Fruit fly (Drosophila melanogaster) whole organism, embryonic: ENCODE results near the gene CG7879.

Source experiments
- Atf3 ChIP-seq: fragments of 200-800 bp; sonication (Bioruptor generic); optimal IDR thresholded peaks from 3 replicates; lab custom pipeline; 2016; ENCODE audit warnings: missing biosample characterization, missing genetic modification characterization
- Blimp-1 ChIP-seq: fragments of 200-800 bp; sonication (Bioruptor generic); optimal IDR thresholded peaks from 3 replicates; lab custom pipeline; 2018; ENCODE audit warnings: missing biosample characterization, missing genetic modification characterization, mild to moderate bottlenecking, moderate library complexity, missing genetic modification reagents
- CG12391 ChIP-seq: fragments of 200-800 bp; sonication (Bioruptor generic); optimal IDR thresholded peaks from 3 replicates; lab custom pipeline; 2018; ENCODE audit warnings: missing biosample characterization, mild to moderate bottlenecking, missing genetic modification characterization, moderate library complexity
- CG13894 ChIP-seq: fragments of 200-800 bp; sonication (Bioruptor generic); optimal IDR thresholded peaks from 3 replicates; lab custom pipeline; 2018; ENCODE audit warnings: missing biosample characterization, mild to moderate bottlenecking, missing genetic modification characterization, moderate library complexity
- CG15269 ChIP-seq: fragments of 200-800 bp; sonication (Bioruptor generic); optimal IDR thresholded peaks from 2 replicates; lab custom pipeline; 2018; ENCODE audit warnings: missing biosample characterization, mild to moderate bottlenecking, missing genetic modification characterization, moderate library complexity
- CG15696 ChIP-seq: fragments of 200-800 bp; sonication (Bioruptor generic); optimal IDR thresholded peaks from 2 replicates; lab custom pipeline; 2019; ENCODE audit warnings: missing biosample characterization, mild to moderate bottlenecking, missing genetic modification characterization, moderate library complexity
- CG1602 ChIP-seq: fragments of 200-800 bp; sonication (Bioruptor generic); optimal IDR thresholded peaks from 3 replicates; lab custom pipeline; 2016; ENCODE audit warnings: missing biosample characterization, missing genetic modification characterization
- CG17912 ChIP-seq: fragments of 200-800 bp; sonication (Bioruptor generic); optimal IDR thresholded peaks from 2 replicates; lab custom pipeline; 2018; ENCODE audit warnings: missing biosample characterization, mild to moderate bottlenecking, missing genetic modification characterization
- CG1832 ChIP-seq: fragments of 200-800 bp; sonication (Bioruptor generic); optimal IDR thresholded peaks from 2 replicates; lab custom pipeline; 2017; ENCODE audit warnings: missing biosample characterization, mild to moderate bottlenecking, missing genetic modification characterization, inconsistent platforms
- CG2889 ChIP-seq: fragments of 200-800 bp; sonication (Bioruptor generic); IDR thresholded peaks from 3 replicates; pipeline ENCODE4 v1.3.6; 2022; ENCODE audit warnings: missing biosample characterization, missing genetic modification characterization
- CG31224 ChIP-seq: fragments of 200-800 bp; sonication (Bioruptor generic); IDR thresholded peaks from 2 replicates; pipeline ENCODE4 v1.3.6; 2022; ENCODE audit warnings: missing biosample characterization, missing genetic modification characterization
- CG32532 ChIP-seq: fragments of 200-800 bp; sonication (Bioruptor generic); IDR thresholded peaks from 2 replicates; pipeline ENCODE4 v1.3.6; 2022; ENCODE audit warnings: missing biosample characterization, missing genetic modification characterization
- CG3281 ChIP-seq: fragments of 200-800 bp; sonication (Bioruptor generic); optimal IDR thresholded peaks from 3 replicates; lab custom pipeline; 2017; ENCODE audit warnings: missing biosample characterization, mild to moderate bottlenecking, missing genetic modification characterization
- CG34422 ChIP-seq: fragments of 200-800 bp; sonication (Bioruptor generic); IDR thresholded peaks from 3 replicates; pipeline ENCODE4 v1.3.6; 2022; ENCODE audit warnings: missing biosample characterization, missing genetic modification characterization
- CG6272 ChIP-seq: fragments of 200-800 bp; sonication (Bioruptor generic); IDR thresholded peaks from 2 replicates; pipeline ENCODE4 v1.3.6; 2022; ENCODE audit warnings: missing biosample characterization, missing genetic modification characterization
- CG6689 ChIP-seq: fragments of 200-800 bp; sonication (Bioruptor generic); IDR thresholded peaks from 2 replicates; pipeline ENCODE4 v1.3.6; 2022; ENCODE audit warnings: missing biosample characterization, missing genetic modification characterization
- CG7372 ChIP-seq: fragments of 200-800 bp; sonication (Bioruptor generic); IDR thresholded peaks from 2 replicates; pipeline ENCODE4 v1.3.6; 2022; ENCODE audit warnings: missing biosample characterization, missing genetic modification characterization
- CG9437 ChIP-seq: fragments of 200-800 bp; sonication (Bioruptor generic); optimal IDR thresholded peaks from 2 replicates; lab custom pipeline; 2018; ENCODE audit warnings: missing biosample characterization, mild to moderate bottlenecking, missing genetic modification characterization
- CrebB ChIP-seq: fragments of 200-800 bp; sonication (Bioruptor generic); optimal IDR thresholded peaks from 3 replicates; lab custom pipeline; 2018; ENCODE audit warnings: missing biosample characterization, mild to moderate bottlenecking, missing genetic modification characterization
- Dip3 ChIP-seq: fragments of 200-800 bp; sonication (Bioruptor generic); optimal IDR thresholded peaks from 3 replicates; lab custom pipeline; 2016; ENCODE audit warnings: missing biosample characterization, missing genetic modification characterization
- Dref ChIP-seq: fragments of 200-800 bp; sonication (Bioruptor generic); IDR thresholded peaks from 2 replicates; pipeline ENCODE4 v1.3.6; 2022; ENCODE audit warnings: missing biosample characterization, missing genetic modification characterization
- E2f2 ChIP-seq: fragments of 200-800 bp; sonication (Bioruptor generic); IDR thresholded peaks from 2 replicates; pipeline ENCODE4 v1.3.6; 2022; ENCODE audit warnings: missing biosample characterization, missing genetic modification characterization
- HLH54F ChIP-seq: fragments of 200-800 bp; sonication (Bioruptor generic); optimal IDR thresholded peaks from 3 replicates; lab custom pipeline; 2016; ENCODE audit warnings: missing biosample characterization, missing genetic modification characterization
- Hand ChIP-seq: fragments of 200-800 bp; sonication (Bioruptor generic); optimal IDR thresholded peaks from 2 replicates; lab custom pipeline; 2017; ENCODE audit warnings: mild to moderate bottlenecking, missing biosample characterization, missing genetic modification reagents, missing genetic modification characterization
- Hmx ChIP-seq: fragments of 200-800 bp; sonication (Bioruptor generic); optimal IDR thresholded peaks from 2 replicates; lab custom pipeline; 2016; ENCODE audit warnings: missing biosample characterization, missing genetic modification characterization
- Hr3 ChIP-seq: fragments of 200-800 bp; sonication (Bioruptor generic); optimal IDR thresholded peaks from 3 replicates; lab custom pipeline; 2016; ENCODE audit warnings: missing biosample characterization, missing genetic modification characterization
- MBD-R2 ChIP-seq: fragments of 200-800 bp; sonication (Bioruptor generic); IDR thresholded peaks from 2 replicates; pipeline ENCODE4 v1.3.6; 2022; ENCODE audit warnings: missing biosample characterization, missing genetic modification characterization
- MTF-1 ChIP-seq: fragments of 200-800 bp; sonication (Bioruptor generic); optimal IDR thresholded peaks from 2 replicates; lab custom pipeline; 2018; ENCODE audit warnings: missing biosample characterization, mild to moderate bottlenecking, missing genetic modification characterization, borderline replicate concordance
- Meics ChIP-seq: fragments of 200-800 bp; sonication (Bioruptor generic); optimal IDR thresholded peaks from 2 replicates; lab custom pipeline; 2017; ENCODE audit warnings: missing biosample characterization, mild to moderate bottlenecking, missing genetic modification characterization
- Poxn ChIP-seq: fragments of 200-800 bp; sonication (Bioruptor generic); IDR thresholded peaks from 2 replicates; pipeline ENCODE4 v1.3.6; 2022; ENCODE audit warnings: missing biosample characterization, missing genetic modification characterization
- Rfx ChIP-seq: fragments of 200-800 bp; sonication (Bioruptor generic); IDR thresholded peaks from 2 replicates; pipeline ENCODE4 v1.3.6; 2022; ENCODE audit warnings: missing biosample characterization, missing genetic modification characterization
- Trl ChIP-seq, 3 experiments: fragments of >200 bp in 2 of 3; fragments of 200-800 bp in 1 of 3; sonication (Bioruptor generic) in 1 of 3; optimal IDR thresholded peaks; 2 replicates in 1 of 3; 3 replicates in 2 of 3; lab custom pipeline; 2016 to 2017; ENCODE audit warnings: missing biosample characterization in 1 of 3, missing genetic modification characterization in 1 of 3
- abd-A ChIP-seq: fragments of 200-800 bp; sonication (Bioruptor generic); optimal IDR thresholded peaks from 3 replicates; lab custom pipeline; 2019; ENCODE audit warnings: missing biosample characterization, mild to moderate bottlenecking, missing genetic modification characterization, moderate library complexity
- bbx ChIP-seq: fragments of 200-800 bp; sonication (Bioruptor generic); IDR thresholded peaks from 2 replicates; pipeline ENCODE4 v1.3.6; 2022; ENCODE audit warnings: missing biosample characterization, missing genetic modification characterization; ENCODE audit not compliant: partially characterized antibody
- fd3F ChIP-seq: fragments of 200-800 bp; sonication (Bioruptor generic); optimal IDR thresholded peaks from 2 replicates; lab custom pipeline; 2018; ENCODE audit warnings: missing biosample characterization, mild to moderate bottlenecking, missing genetic modification characterization, moderate library complexity
- fd64A ChIP-seq: fragments of 200-800 bp; sonication (Bioruptor generic); optimal IDR thresholded peaks from 3 replicates; lab custom pipeline; 2018; ENCODE audit warnings: missing biosample characterization, mild to moderate bottlenecking, missing genetic modification characterization
- gce ChIP-seq: fragments of 200-800 bp; sonication (Bioruptor generic); IDR thresholded peaks from 3 replicates; pipeline ENCODE4 v1.3.6; 2022; ENCODE audit warnings: missing biosample characterization, missing genetic modification characterization
- odd ChIP-seq: fragments of 200-800 bp; sonication (Bioruptor generic); optimal IDR thresholded peaks from 2 replicates; lab custom pipeline; 2017; ENCODE audit warnings: missing biosample characterization, mild to moderate bottlenecking, missing genetic modification characterization
- pfk ChIP-seq: fragments of 200-800 bp; sonication (Bioruptor generic); optimal IDR thresholded peaks from 2 replicates; lab custom pipeline; 2018; ENCODE audit warnings: missing biosample characterization, mild to moderate bottlenecking, missing genetic modification characterization, moderate library complexity
- pnt ChIP-seq: fragments of 200-800 bp; sonication (Bioruptor generic); optimal IDR thresholded peaks from 3 replicates; lab custom pipeline; 2016; ENCODE audit warnings: missing biosample characterization, missing genetic modification characterization
- pzg ChIP-seq: fragments of 200-800 bp; sonication (Bioruptor generic); optimal IDR thresholded peaks from 3 replicates; lab custom pipeline; 2018; ENCODE audit warnings: missing biosample characterization, mild to moderate bottlenecking, missing genetic modification characterization, moderate library complexity
- sens-2 ChIP-seq: fragments of 200-800 bp; sonication (Bioruptor generic); IDR thresholded peaks from 2 replicates; pipeline ENCODE4 v1.3.6; 2022; ENCODE audit warnings: missing biosample characterization, missing genetic modification characterization
- tx ChIP-seq: fragments of 200-800 bp; sonication (Bioruptor generic); optimal IDR thresholded peaks from 2 replicates; lab custom pipeline; 2016; ENCODE audit warnings: missing biosample characterization, missing genetic modification characterization

CG7879 gene

dm6 chr3L:1533699-1534431 is 34.5 kb downstream of the CG7879 start, which contains the start of gene Iml1 (continued):
- TF ChIP-seq CG1602 (GFP tag; lab: Kevin White, UChicago) (peak; percentile 12), tx (GFP tag; lab: Kevin White, UChicago) (no peak), Poxn (no peak), pnt (peak; percentile 1), Meics (GFP tag; lab: Kevin White, UChicago) (peak; percentile 100), fd64A (GFP tag; lab: Kevin White, UChicago) (no peak), Atf3 (GFP tag; lab: Kevin White, UChicago) (no peak), MBD-R2 (GFP tag; lab: Robert Waterston, UW) (peak; percentile 65; the same call in 1 of the 2 replicates), pzg (peak; percentile 23), CG7372 (GFP tag; lab: Robert Waterston, UW) (peak; percentile 20; the same call in 1 of the 2 replicates), Hand (no peak), CG15269 (no peak), CG9437 (GFP tag; lab: Kevin White, UChicago) (peak; percentile 83), odd (GFP tag; lab: Kevin White, UChicago) (no peak), CG6689 (GFP tag; lab: Robert Waterston, UW) (peak; percentile 85), CG3281 (GFP tag; lab: Kevin White, UChicago) (no peak), CG32532 (peak; percentile 71), fd3F (peak; percentile 39), Hr3 (GFP tag; lab: Kevin White, UChicago) (peak; percentile 26), Dip3 (GFP tag; lab: Kevin White, UChicago) (peak; percentile 12), HLH54F (GFP tag; lab: Kevin White, UChicago) (peak; percentile 6), Trl (optimal IDR thresholded peaks at IDR 0.05; lab: Kevin White, UChicago) (no peak), Trl (GFP tag; optimal IDR thresholded peaks at IDR 0.05; lab: Kevin White, UChicago) (peak; percentile 32), MTF-1 (GFP tag; lab: Kevin White, UChicago) (no peak), CG31224 (0 out of 2 replicates have a peak, but pooled peaks have one; percentile 23), Hmx (GFP tag; lab: Kevin White, UChicago) (no peak), CG2889 (0 out of 3 replicates have a peak, but pooled peaks have one; percentile 12), pfk (GFP tag; lab: Kevin White, UChicago) (no peak)

DNA sequence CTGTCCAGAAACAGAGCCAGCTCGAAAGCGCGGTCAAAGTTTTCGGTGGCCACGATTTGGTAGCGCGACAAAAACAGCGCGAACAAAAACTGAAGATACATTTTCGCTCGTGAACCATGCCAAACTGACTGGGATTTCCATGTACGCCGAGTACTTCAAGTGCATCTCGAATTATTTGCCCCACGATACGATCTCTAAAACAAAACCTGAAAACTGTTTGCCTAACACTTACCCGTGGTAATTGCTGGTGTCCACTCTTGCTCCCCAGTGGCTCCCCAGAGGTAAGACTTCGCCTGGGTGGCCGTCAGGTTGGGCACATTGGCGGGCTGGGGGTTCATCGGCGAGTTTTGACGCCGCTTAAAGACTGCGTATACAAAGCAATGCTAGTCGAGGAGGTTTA is 37.2 kb downstream of the CG7879 start, which contains the start of gene Ir62a:
Gene Ir62a, minus strand, starts transcription at position 101 of the 400 bp plus-strand sequence.
- TF ChIP-seq Blimp-1: no peak
- no peak for TF ChIP-seq CG1832
- no peak for TF ChIP-seq CrebB (tag; lab: Kevin White, UChicago)
- no peak for TF ChIP-seq Rfx (GFP tag; lab: Robert Waterston, UW)
- no peak for TF ChIP-seq Dref
- TF ChIP-seq CG34422: no peak
- no peak for TF ChIP-seq gce
- no peak for TF ChIP-seq CG6272 (GFP tag; lab: Robert Waterston, UW)
- TF ChIP-seq bbx (GFP tag; lab: Robert Waterston, UW): no peak
- no peak for TF ChIP-seq sens-2 (GFP tag; lab: Robert Waterston, UW)
- TF ChIP-seq CG17912 (GFP tag; lab: Kevin White, UChicago): no peak
- TF ChIP-seq CG15696 (tag; lab: Kevin White, UChicago): no peak
- TF ChIP-seq E2f2: no peak
- no peak for TF ChIP-seq CG12391
- no peak for TF ChIP-seq abd-A (tag; lab: Kevin White, UChicago)
- no peak for TF ChIP-seq CG13894
